Fruit fly (Drosophila melanogaster) whole organism, embryonic: ENCODE data around the gene Vps39.

Experiments used
- Atf6 ChIP-seq: fragments of 200-800 bp; sonication (Bioruptor generic); IDR thresholded peaks from 2 replicates; pipeline ENCODE4 v1.3.6; 2022; ENCODE audit warnings: missing biosample characterization, missing genetic modification characterization
- CG10543 ChIP-seq: fragments of 200-800 bp; sonication (Bioruptor generic); optimal IDR thresholded peaks from 3 replicates; lab custom pipeline; 2017; ENCODE audit warnings: missing biosample characterization, mild to moderate bottlenecking, missing genetic modification characterization, moderate library complexity
- CG10654 ChIP-seq: fragments of 200-800 bp; sonication (Bioruptor generic); optimal IDR thresholded peaks from 2 replicates; lab custom pipeline; 2016; ENCODE audit warnings: missing biosample characterization, missing genetic modification characterization
- CG13894 ChIP-seq: fragments of 200-800 bp; sonication (Bioruptor generic); optimal IDR thresholded peaks from 3 replicates; lab custom pipeline; 2018; ENCODE audit warnings: missing biosample characterization, mild to moderate bottlenecking, missing genetic modification characterization, moderate library complexity
- HLH4C ChIP-seq: fragments of 200-800 bp; sonication (Bioruptor generic); IDR thresholded peaks from 3 replicates; pipeline ENCODE4 v1.3.6; 2022; ENCODE audit warnings: missing biosample characterization, missing genetic modification characterization; ENCODE audit not compliant: partially characterized antibody
- Hey ChIP-seq: fragments of 200-800 bp; sonication (Bioruptor generic); optimal IDR thresholded peaks from 3 replicates; lab custom pipeline; 2018; ENCODE audit warnings: missing biosample characterization, mild to moderate bottlenecking, missing genetic modification characterization
- NK7.1 ChIP-seq: fragments of 200-800 bp; sonication (Bioruptor generic); optimal IDR thresholded peaks from 3 replicates; lab custom pipeline; 2016; ENCODE audit warnings: missing biosample characterization, missing genetic modification characterization
- Nf-YA ChIP-seq: fragments of 200-800 bp; sonication (Bioruptor generic); IDR thresholded peaks from 2 replicates; pipeline ENCODE4 v1.3.6; 2022; ENCODE audit warnings: missing biosample characterization, missing genetic modification characterization
- cwo ChIP-seq: fragments of 200-800 bp; sonication (Bioruptor generic); optimal IDR thresholded peaks from 3 replicates; lab custom pipeline; 2017; ENCODE audit warnings: missing biosample characterization, missing genetic modification characterization, mild to moderate bottlenecking, moderate library complexity, missing genetic modification reagents
- prd ChIP-seq, 3 experiments: fragments of >200 bp in 2 of 3; fragments of 200-800 bp in 1 of 3; sonication (Bioruptor generic) in 1 of 3; optimal IDR thresholded peaks in 2 of 3; IDR thresholded peaks in 1 of 3; 2 replicates in 2 of 3; 3 replicates in 1 of 3; pipeline versions ENCODE4 v1.3.6 to Lab custom; 2017 to 2022; ENCODE audit warnings: missing biosample characterization in 1 of 3, missing genetic modification characterization in 1 of 3

Vps39 gene

DNA sequence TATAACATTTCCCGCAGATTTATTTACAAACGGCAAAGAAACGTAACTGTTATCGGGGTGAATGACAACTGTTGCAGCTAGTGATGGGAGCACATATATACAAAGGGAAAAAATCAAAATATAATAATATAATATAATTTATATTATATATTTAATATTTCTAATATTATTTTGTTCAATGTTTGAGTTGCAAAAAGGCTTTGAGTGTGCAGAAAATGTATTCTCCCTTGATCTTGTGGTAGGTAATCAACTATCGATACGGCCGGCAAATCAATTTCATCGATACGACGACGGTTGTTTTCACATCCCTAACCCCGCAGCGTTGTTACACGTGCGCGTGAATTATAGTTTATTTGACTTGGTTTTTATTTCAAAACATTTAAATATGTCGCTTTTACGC lies 50.8 kb downstream of the Vps39 start, which contains the start of the genes mTerf5 and Non3 (continued):
- TF ChIP-seq Nf-YA (GFP tag; lab: Robert Waterston, UW): no peak
- peak; percentile 56 for TF ChIP-seq CG10654
- TF ChIP-seq Hey (tag; lab: Kevin White, UChicago): no peak
- TF ChIP-seq Atf6: no peak
- no peak for TF ChIP-seq NK7.1 (GFP tag; lab: Kevin White, UChicago)
- no peak for TF ChIP-seq prd (optimal IDR thresholded peaks at IDR 0.05; lab: Kevin White, UChicago)
- TF ChIP-seq prd (GFP tag; IDR thresholded peaks at IDR 0.05; lab: Robert Waterston, UW): peak; percentile 66
- peak; percentile 86 for TF ChIP-seq HLH4C (GFP tag; lab: Robert Waterston, UW)
- peak; percentile 33 for TF ChIP-seq CG10543 (GFP tag; lab: Kevin White, UChicago)
- TF ChIP-seq CG13894 (tag; lab: Kevin White, UChicago): peak; percentile 47
- TF ChIP-seq cwo (GFP tag; lab: Kevin White, UChicago): peak; percentile 70
